Fruit fly (Drosophila melanogaster) whole organism, pupa: ENCODE measurements around the gene pasi1.
A peak's percentile ranks its signal among the peaks of the same experiment; 100 is the strongest.

Experiments used
- CG10348 ChIP-seq: fragments of 200-800 bp; sonication (Bioruptor generic); IDR thresholded peaks from 2 replicates; pipeline ENCODE4 v1.3.6; 2022; ENCODE audit warnings: missing biosample characterization, missing genetic modification characterization
- CG12605 ChIP-seq: fragments of 200-800 bp; sonication (Bioruptor generic); IDR thresholded peaks from 2 replicates; pipeline ENCODE4 v1.3.6; 2022; ENCODE audit warnings: missing biosample characterization, missing genetic modification characterization
- CG13204 ChIP-seq: fragments of 200-800 bp; sonication (Bioruptor generic); optimal IDR thresholded peaks from 2 replicates; lab custom pipeline; 2018; ENCODE audit warnings: missing biosample characterization, mild to moderate bottlenecking, missing genetic modification characterization, moderate library complexity
- CG14655 ChIP-seq: fragments of 200-800 bp; sonication (Bioruptor generic); optimal IDR thresholded peaks from 3 replicates; lab custom pipeline; 2017; ENCODE audit warnings: mild to moderate bottlenecking, missing biosample characterization, missing genetic modification reagents, missing genetic modification characterization
- CG15710 ChIP-seq: fragments of 200-800 bp; sonication (Bioruptor generic); optimal IDR thresholded peaks from 2 replicates; lab custom pipeline; 2018; ENCODE audit warnings: missing biosample characterization, mild to moderate bottlenecking, missing genetic modification characterization, moderate library complexity
- CG17806 ChIP-seq: fragments of 200-800 bp; sonication (Bioruptor generic); optimal IDR thresholded peaks from 2 replicates; lab custom pipeline; 2018; ENCODE audit warnings: missing biosample characterization, mild to moderate bottlenecking, missing genetic modification characterization, moderate library complexity
- CG32121 ChIP-seq: fragments of 200-800 bp; sonication (Bioruptor generic); IDR thresholded peaks from 2 replicates; pipeline ENCODE4 v1.3.6; 2022; ENCODE audit warnings: missing biosample characterization, missing genetic modification characterization
- CG34367 ChIP-seq: fragments of 200-800 bp; sonication (Bioruptor generic); optimal IDR thresholded peaks from 2 replicates; lab custom pipeline; 2018; ENCODE audit warnings: missing biosample characterization, mild to moderate bottlenecking, missing genetic modification characterization
- CG4496 ChIP-seq: fragments of 200-800 bp; sonication (Bioruptor generic); IDR thresholded peaks from 3 replicates; pipeline ENCODE4 v1.3.6; 2022; ENCODE audit warnings: missing biosample characterization, missing genetic modification characterization
- CG8159 ChIP-seq: fragments of 200-800 bp; sonication (Bioruptor generic); optimal IDR thresholded peaks from 3 replicates; lab custom pipeline; 2018; ENCODE audit warnings: missing biosample characterization, mild to moderate bottlenecking, missing genetic modification characterization, moderate library complexity
- CG8301 ChIP-seq: fragments of 200-800 bp; sonication (Bioruptor generic); optimal IDR thresholded peaks from 2 replicates; lab custom pipeline; 2018; ENCODE audit warnings: missing biosample characterization, mild to moderate bottlenecking, missing genetic modification characterization
- CG9948 ChIP-seq: fragments of 200-800 bp; sonication (Bioruptor generic); optimal IDR thresholded peaks from 2 replicates; lab custom pipeline; 2018; ENCODE audit warnings: missing biosample characterization, mild to moderate bottlenecking, missing genetic modification characterization, moderate library complexity
- D1 ChIP-seq: fragments of 200-800 bp; sonication (Bioruptor generic); optimal IDR thresholded peaks from 2 replicates; lab custom pipeline; 2018; ENCODE audit warnings: missing biosample characterization, mild to moderate bottlenecking, missing genetic modification characterization, moderate library complexity
- EcR ChIP-seq: fragments of 200-800 bp; sonication (Bioruptor generic); optimal IDR thresholded peaks from 3 replicates; lab custom pipeline; 2019; ENCODE audit warnings: missing biosample characterization, missing genetic modification characterization, mild to moderate bottlenecking, moderate library complexity, missing genetic modification reagents
- Ets98B ChIP-seq: fragments of 200-800 bp; sonication (Bioruptor generic); IDR thresholded peaks from 2 replicates; pipeline ENCODE4 v1.3.6; 2022; ENCODE audit warnings: missing biosample characterization, missing genetic modification characterization
- Pif1A ChIP-seq: fragments of 200-800 bp; sonication (Bioruptor generic); optimal IDR thresholded peaks from 3 replicates; lab custom pipeline; 2016; ENCODE audit warnings: missing biosample characterization, missing genetic modification characterization
- Pif1B ChIP-seq: fragments of 200-800 bp; sonication (Bioruptor generic); optimal IDR thresholded peaks from 3 replicates; lab custom pipeline; 2016; ENCODE audit warnings: missing biosample characterization, missing genetic modification characterization
- Snoo ChIP-seq: fragments of 200-800 bp; sonication (Bioruptor generic); optimal IDR thresholded peaks from 3 replicates; lab custom pipeline; 2017; ENCODE audit warnings: missing biosample characterization, mild to moderate bottlenecking, missing genetic modification characterization, inconsistent platforms
- fd96Ca ChIP-seq: fragments of 200-800 bp; sonication (Bioruptor generic); IDR thresholded peaks from 3 replicates; pipeline ENCODE4 v1.3.6; 2022; ENCODE audit warnings: missing biosample characterization, missing genetic modification characterization
- gl ChIP-seq: fragments of 200-800 bp; sonication (Bioruptor generic); optimal IDR thresholded peaks from 2 replicates; lab custom pipeline; 2018; ENCODE audit warnings: missing biosample characterization, mild to moderate bottlenecking, missing genetic modification characterization
- rn ChIP-seq: fragments of 200-800 bp; sonication (Bioruptor generic); IDR thresholded peaks from 2 replicates; pipeline ENCODE4 v1.3.6; 2022; ENCODE audit warnings: missing biosample characterization, missing genetic modification characterization

pasi1 gene

DNA sequence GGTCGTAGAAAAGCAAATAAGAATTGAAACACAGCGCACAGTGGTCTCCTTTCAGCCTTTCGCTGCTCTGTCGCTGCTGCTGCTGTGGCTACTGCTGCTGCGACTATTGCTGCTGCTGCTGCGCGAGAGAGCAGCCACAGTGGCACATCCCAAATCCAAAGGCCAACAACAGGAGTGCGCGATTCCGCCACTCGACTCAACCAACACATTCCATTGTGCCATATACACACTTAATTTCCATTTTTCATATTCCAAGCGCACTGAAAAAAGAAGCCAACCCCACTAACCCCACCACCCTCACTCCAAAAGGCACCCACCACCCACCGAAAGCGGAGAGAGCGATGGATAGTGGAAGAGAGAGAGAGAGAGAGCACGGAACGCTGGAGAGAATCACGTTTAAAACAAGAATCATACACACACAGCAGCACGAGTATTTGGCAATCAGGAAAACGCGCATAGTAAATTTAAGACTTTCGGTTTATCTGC is 18.7 kb upstream of the pasi1 start:
- TF ChIP-seq Pif1A (GFP tag; lab: Kevin White, UChicago) = no peak
- no peak for TF ChIP-seq CG4496
- TF ChIP-seq Pif1B (GFP tag; lab: Kevin White, UChicago) = no peak
- no peak for TF ChIP-seq CG15710 (tag; lab: Kevin White, UChicago)
- TF ChIP-seq rn (GFP tag; lab: Robert Waterston, UW) = no peak
- TF ChIP-seq CG13204 (GFP tag; lab: Kevin White, UChicago) = no peak
- no peak for TF ChIP-seq CG9948 (tag; lab: Kevin White, UChicago)
- TF ChIP-seq CG14655 (GFP tag; lab: Kevin White, UChicago) = no peak

DNA sequence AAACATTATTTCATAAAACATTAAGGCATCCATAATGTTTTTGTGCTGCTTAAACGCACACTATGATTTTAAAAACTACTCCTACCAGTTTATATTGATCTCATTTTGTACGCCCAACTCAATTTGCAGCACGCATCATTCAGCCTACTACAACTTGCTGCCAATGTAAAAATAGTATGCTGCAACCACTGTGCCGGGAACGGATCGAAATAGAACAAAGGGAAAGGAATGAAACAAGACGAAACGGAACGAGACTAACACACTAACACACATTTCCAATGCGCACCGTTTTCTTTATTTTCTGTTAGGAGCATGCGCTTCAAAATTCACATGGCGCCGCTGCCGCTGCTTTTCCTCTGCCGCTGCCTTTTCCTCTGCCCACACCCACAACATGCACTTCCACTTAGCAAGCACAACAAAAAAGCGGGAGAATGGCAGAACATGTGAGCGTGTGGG is 17.9 kb upstream of the pasi1 start:
- TF ChIP-seq fd96Ca (GFP tag; lab: Robert Waterston, UW) (peak; percentile 10; the same call in 1 of the 3 replicates), CG34367 (tag; lab: Kevin White, UChicago) (no peak), Pif1A (GFP tag; lab: Kevin White, UChicago) (no peak), CG4496 (no peak), CG32121 (GFP tag; lab: Robert Waterston, UW) (peak; percentile 20; the same call in 1 of the 2 replicates), EcR (no peak), CG10348 (GFP tag; lab: Robert Waterston, UW) (no peak), CG14655 (GFP tag; lab: Kevin White, UChicago) (peak; percentile 7), CG12605 (GFP tag; lab: Robert Waterston, UW) (no peak), CG8301 (no peak), CG9948 (tag; lab: Kevin White, UChicago) (no peak), Snoo (tag; lab: Kevin White, UChicago) (no peak), rn (GFP tag; lab: Robert Waterston, UW) (no peak), CG13204 (GFP tag; lab: Kevin White, UChicago) (no peak), CG17806 (tag; lab: Kevin White, UChicago) (peak; percentile 30)

DNA sequence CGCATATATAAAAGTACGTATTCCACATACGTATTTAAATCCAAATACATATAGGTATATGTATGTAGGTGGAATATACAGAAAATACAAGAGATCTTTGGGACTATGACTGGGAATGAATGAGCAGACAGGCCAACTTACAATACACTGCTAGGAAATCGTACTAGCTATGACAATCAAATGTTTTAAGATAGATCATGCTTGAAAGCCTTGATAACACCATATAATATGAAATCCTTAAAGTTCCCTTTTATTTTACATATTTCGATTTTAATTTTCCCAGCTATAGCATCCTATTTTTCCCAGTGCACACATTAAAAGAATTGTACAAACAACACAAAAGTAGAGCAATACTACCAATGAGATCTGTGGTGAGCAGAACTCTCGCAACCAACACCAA is 13.5 kb upstream of the pasi1 start:
- TF ChIP-seq CG8301 (peak; percentile 50), CG12605 (GFP tag; lab: Robert Waterston, UW) (peak; percentile 71), CG17806 (tag; lab: Kevin White, UChicago) (peak; percentile 77), Pif1B (GFP tag; lab: Kevin White, UChicago) (peak; percentile 54), CG13204 (GFP tag; lab: Kevin White, UChicago) (no peak), rn (GFP tag; lab: Robert Waterston, UW) (peak; percentile 64), CG14655 (GFP tag; lab: Kevin White, UChicago) (peak; percentile 52), Pif1A (GFP tag; lab: Kevin White, UChicago) (peak; percentile 52), EcR (no peak), gl (tag; lab: Kevin White, UChicago) (no peak), fd96Ca (GFP tag; lab: Robert Waterston, UW) (peak; percentile 83; the same call in 2 of the 3 replicates), CG8159 (tag; lab: Kevin White, UChicago) (peak; percentile 50), CG32121 (GFP tag; lab: Robert Waterston, UW) (peak; percentile 89), CG9948 (tag; lab: Kevin White, UChicago) (peak; percentile 19), CG34367 (tag; lab: Kevin White, UChicago) (no peak), D1 (tag; lab: Kevin White, UChicago) (no peak), CG15710 (tag; lab: Kevin White, UChicago) (peak; percentile 26), Snoo (tag; lab: Kevin White, UChicago) (no peak), CG4496 (peak; percentile 88), Ets98B (GFP tag; lab: Robert Waterston, UW) (peak; percentile 88), CG10348 (GFP tag; lab: Robert Waterston, UW) (0 out of 2 replicates have a peak, but pooled peaks have one; percentile 49)

DNA sequence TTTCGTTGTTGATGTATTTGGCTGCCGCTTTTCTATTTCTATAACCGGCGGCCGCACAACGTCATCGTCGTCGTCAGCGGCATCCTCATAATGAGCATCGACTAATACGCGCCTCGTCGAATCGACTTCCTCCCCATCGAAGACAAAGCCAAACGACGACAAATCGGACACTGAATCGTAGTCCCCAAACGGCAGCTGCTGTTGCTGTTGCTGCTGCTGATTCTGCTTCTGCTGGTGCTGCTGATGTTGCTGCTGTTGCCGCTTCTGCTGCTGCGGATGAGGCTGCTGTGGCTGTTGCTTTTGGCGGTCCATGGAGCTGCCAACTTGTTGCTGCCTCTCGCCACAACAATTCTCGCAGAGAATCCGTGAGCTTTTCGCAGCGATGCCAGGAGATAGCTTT is 11.7 kb upstream of the pasi1 start:
- TF ChIP-seq CG17806 (tag; lab: Kevin White, UChicago) (no peak), CG9948 (tag; lab: Kevin White, UChicago) (no peak), Pif1A (GFP tag; lab: Kevin White, UChicago) (no peak), CG8159 (tag; lab: Kevin White, UChicago) (no peak), CG32121 (GFP tag; lab: Robert Waterston, UW) (peak; percentile 75), fd96Ca (GFP tag; lab: Robert Waterston, UW) (peak; percentile 51; the same call in 2 of the 3 replicates), rn (GFP tag; lab: Robert Waterston, UW) (no peak), Pif1B (GFP tag; lab: Kevin White, UChicago) (no peak), gl (tag; lab: Kevin White, UChicago) (no peak), CG4496 (peak; percentile 27; the same call in 1 of the 3 replicates), CG12605 (GFP tag; lab: Robert Waterston, UW) (no peak), EcR (no peak), Ets98B (GFP tag; lab: Robert Waterston, UW) (peak; percentile 74)

DNA sequence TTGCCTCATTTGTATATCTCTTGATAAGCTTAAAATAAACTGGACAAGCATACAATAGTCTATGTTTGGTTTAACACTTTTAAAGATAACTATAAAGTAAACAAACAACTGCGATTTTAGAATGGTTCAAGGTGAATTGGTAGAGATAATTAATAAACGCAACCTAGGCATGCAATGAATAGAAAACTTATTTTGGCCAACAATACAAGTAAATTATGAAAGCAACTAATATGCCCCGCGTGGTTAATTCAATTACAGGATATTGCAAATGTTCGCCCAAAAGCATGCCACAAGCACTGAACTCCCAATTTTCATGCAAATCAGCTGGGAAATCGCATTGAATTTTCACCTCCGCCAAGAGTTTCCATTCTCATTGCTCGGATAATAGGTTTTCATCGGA is 10.7 kb upstream of the pasi1 start:
- TF ChIP-seq CG4496 (no peak), Snoo (tag; lab: Kevin White, UChicago) (no peak), fd96Ca (GFP tag; lab: Robert Waterston, UW) (0 out of 3 replicates have a peak, but pooled peaks have one; percentile 44), Ets98B (GFP tag; lab: Robert Waterston, UW) (peak; percentile 19; the same call in 1 of the 2 replicates), CG9948 (tag; lab: Kevin White, UChicago) (no peak), CG17806 (tag; lab: Kevin White, UChicago) (no peak), CG13204 (GFP tag; lab: Kevin White, UChicago) (no peak)
